Worm (Caenorhabditis elegans): ENCODE results near the gene F16G10.5.

Gene F16G10.5

DNA sequence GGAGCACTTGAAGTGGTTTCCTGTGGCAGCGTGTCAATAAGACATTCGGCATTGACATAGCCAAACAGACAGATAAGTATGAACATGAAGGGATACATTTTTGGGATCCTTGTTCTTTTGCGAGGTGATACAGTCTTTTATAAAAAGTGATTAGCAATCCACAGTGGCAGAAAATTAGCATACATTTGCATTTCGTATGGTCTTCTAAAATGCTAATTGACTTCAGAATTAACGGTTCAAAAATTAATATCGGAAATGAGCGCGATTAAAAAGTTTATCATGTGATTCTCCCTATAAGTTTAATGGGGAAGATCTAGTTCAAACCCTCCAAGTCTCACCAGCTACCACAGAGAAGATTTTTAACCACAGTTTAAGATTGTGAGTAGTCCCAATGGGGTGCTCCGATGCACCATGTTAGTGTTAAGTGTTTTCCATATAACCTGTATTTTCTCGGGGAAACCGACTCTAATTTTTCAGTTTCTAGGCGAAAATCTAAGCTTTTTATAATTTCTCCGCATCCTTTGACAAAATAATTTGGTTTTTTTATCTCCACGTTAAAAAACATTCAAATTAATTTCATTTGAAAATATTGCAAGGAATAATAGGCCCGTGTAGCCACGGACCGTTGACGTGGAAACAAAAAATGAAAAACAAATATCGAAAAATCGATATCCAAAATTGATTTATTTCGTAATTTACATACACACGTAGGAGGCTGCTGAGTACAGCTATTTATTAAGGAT is at the start of gene F16G10.5, which contains the start of gene F43C11.12:
F16G10.5 (plus strand) TSS at position 693 of the 743 bp plus-strand sequence.
F43C11.12 (minus strand) TSS at position 101 of the 743 bp plus-strand sequence.
- TF ChIP-seq ztf-11 (tag; optimal IDR thresholded peaks at IDR 0.05) (no peak), nhr-12 (tag; optimal IDR thresholded peaks at IDR 0.05) (no peak)

DNA sequence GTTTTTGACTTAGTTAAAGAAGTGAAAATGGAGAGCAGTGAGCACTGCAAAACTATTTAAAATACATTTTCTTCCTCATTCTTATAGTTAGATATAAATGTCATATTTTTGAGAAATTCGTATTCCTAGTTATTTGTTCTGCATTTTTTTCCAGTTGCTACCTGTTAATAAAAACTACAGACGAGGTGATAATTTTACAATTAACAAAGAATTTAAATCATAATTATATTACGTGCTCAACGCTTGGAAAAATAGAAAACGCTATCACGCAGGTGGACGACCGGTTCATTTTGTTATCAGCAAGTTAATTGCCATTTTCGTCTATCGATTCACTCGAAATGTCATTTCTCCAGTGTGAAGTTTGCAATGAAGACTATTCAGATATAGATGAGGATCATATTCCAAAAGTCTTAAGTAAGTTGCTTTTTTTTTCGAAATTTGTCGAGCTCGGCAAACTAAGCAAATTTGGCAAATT is 49.2 kb upstream of the F16G10.5 start, which contains the start of the genes ZK1240.5 and ZK1240.9:
ZK1240.5 (minus strand) TSS at position 51 of the 475 bp plus-strand sequence.
ZK1240.9 (plus strand) TSS at position 307 of the 475 bp plus-strand sequence.
- TF ChIP-seq mdl-1 (tag; optimal IDR thresholded peaks at IDR 0.05) (no peak), elt-2 (tag; optimal IDR thresholded peaks at IDR 0.05) (peak; percentile 74)

DNA sequence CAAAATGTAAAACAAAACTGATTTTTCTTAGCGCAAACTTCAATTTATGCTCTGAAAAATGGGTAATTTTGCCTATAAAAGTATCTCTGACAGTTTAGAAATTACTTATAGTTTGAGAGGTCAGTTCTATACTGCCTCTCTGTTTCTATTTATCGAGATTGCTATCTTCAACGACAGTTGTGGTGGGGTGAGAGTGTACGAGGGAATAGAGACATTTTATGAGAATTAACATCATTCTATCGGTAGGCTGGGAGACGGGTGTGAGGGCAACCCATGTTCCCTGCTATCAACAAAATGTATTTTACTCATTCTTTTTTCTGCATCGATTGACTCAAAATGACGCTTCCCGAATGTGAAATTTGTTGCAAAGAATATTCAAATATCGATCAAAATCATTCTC is 47.0 kb upstream of the F16G10.5 start, which contains the start of gene ZK1240.3:
ZK1240.3 (plus strand) TSS at position 238 of the 400 bp plus-strand sequence.
- TF ChIP-seq hmg-11 (tag; optimal IDR thresholded peaks at IDR 0.05) (no peak), pqm-1 (tag; optimal IDR thresholded peaks at IDR 0.05) (peak; percentile 59), elt-2 (tag; optimal IDR thresholded peaks at IDR 0.05) (peak; percentile 82), daf-12 (tag; optimal IDR thresholded peaks at IDR 0.05) (no peak)

DNA sequence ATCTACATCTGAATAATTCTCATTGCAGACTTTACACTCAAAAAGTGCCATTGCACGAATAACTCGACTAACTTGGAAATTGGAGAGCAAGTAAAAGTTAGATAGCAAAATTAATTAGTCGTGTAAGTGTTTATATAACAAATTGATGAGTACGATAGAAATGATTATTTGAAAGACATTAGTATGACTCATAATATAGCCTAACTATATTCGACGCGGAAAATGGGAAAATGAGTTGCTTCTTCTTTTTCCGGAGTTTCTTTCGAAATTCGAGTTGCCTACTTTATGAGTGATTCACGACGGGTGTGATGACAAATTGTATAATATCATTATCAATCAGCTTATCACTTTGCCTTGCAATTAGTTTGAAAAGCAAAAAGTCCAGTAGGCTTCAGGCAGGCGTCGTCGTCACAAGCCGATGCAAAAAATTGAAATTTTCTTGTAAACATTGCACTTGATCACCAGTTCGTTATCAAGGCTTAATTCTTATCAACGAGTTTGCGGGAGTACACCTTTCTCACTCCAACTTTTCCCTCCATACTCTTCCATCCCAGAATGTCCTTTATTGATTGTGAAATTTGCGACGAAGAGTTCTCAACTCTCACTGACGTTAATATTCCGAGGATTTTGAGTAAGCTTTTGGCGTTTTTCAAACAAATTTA is 44.1 kb upstream of the F16G10.5 start, which contains the start of the genes ZK1240.6 and ZK1240.2:
ZK1240.6 (minus strand) TSS at position 51 of the 662 bp plus-strand sequence.
ZK1240.2 (plus strand) TSS at position 520 of the 662 bp plus-strand sequence.
- TF ChIP-seq pha-4 (tag; optimal IDR thresholded peaks at IDR 0.05) (peak; percentile 24), pqm-1 (tag; optimal IDR thresholded peaks at IDR 0.05) (peak; percentile 46), skn-1 (tag; optimal IDR thresholded peaks at IDR 0.05) (no peak), ztf-11 (tag; optimal IDR thresholded peaks at IDR 0.05) (no peak), ceh-16 (tag; optimal IDR thresholded peaks at IDR 0.05) (no peak), elt-2 (tag; optimal IDR thresholded peaks at IDR 0.05) (peak; percentile 93), nhr-23 (tag; optimal IDR thresholded peaks at IDR 0.05) (no peak), mdl-1 (tag; optimal IDR thresholded peaks at IDR 0.05) (no peak), fos-1 (tag; optimal IDR thresholded peaks at IDR 0.05) (no peak), daf-12 (tag; optimal IDR thresholded peaks at IDR 0.05) (no peak), nhr-77 (tag; optimal IDR thresholded peaks at IDR 0.05) (no peak), lin-39 (tag; optimal IDR thresholded peaks at IDR 0.05) (no peak), jun-1 (tag; optimal IDR thresholded peaks at IDR 0.05) (peak; percentile 50), elt-3 (tag; optimal IDR thresholded peaks at IDR 0.05) (no peak), ZK546.5 (tag; optimal IDR thresholded peaks at IDR 0.05) (no peak), hmg-11 (tag; optimal IDR thresholded peaks at IDR 0.05) (no peak)

DNA sequence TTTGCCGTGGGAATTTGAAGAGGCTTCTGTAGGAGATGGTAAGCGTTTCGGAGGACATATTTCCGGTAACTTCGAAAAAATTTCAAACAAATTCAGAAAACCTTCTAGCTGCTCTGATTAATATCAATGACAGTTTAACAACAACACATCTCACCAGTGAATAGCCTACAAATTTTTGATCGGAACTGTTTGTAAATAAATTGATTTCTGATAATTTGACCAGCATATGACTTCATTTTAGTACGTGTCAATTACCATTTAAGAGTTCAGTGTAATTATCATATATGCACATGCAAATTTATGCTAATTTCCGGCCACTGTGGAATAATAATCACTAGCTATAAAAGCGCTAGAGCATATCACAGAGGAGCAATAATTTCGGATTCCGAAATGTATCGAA is 42.2 kb upstream of the F16G10.5 start, which contains the start of gene ZK1240.11:
ZK1240.11 (plus strand) TSS at position 301 of the 400 bp plus-strand sequence.
- TF ChIP-seq mdl-1 (tag; optimal IDR thresholded peaks at IDR 0.05) (no peak), fkh-2 (tag; optimal IDR thresholded peaks at IDR 0.05) (no peak), fos-1 (tag; optimal IDR thresholded peaks at IDR 0.05) (no peak), ztf-4 (tag; optimal IDR thresholded peaks at IDR 0.05) (no peak)

DNA sequence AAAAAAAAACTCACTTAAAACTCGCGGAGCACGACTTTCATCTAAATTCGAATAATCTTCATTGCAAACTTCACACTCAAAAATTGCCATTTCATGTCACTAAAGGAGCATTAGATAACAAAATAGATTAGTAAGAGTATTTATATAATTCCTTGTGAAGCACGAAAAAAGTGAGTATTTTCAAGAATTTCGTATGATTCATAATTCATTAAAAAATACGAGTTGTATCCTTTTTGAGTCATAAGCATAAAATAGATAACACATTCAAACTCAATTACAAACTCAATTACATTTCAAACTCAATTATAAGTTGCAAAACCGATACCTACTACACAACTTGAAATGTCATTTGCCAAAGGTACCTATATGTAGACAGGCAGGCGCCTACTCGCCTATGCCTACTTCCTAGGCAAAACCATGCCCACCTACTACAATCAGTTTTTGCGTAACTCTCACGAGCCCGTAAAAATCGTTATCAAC is 38.1 kb upstream of the F16G10.5 start, which contains the start of the genes ZK1240.8 and ZK1240.1:
ZK1240.8 (minus strand) TSS at position 101 of the 480 bp plus-strand sequence.
ZK1240.1 (plus strand) TSS at position 430 of the 480 bp plus-strand sequence.
- TF ChIP-seq elt-2 (tag; optimal IDR thresholded peaks at IDR 0.05) (no peak), elt-3 (tag; optimal IDR thresholded peaks at IDR 0.05) (no peak), unc-39 (tag; optimal IDR thresholded peaks at IDR 0.05) (no peak), egl-27 (tag; optimal IDR thresholded peaks at IDR 0.05) (no peak), ceh-9 (tag; optimal IDR thresholded peaks at IDR 0.05) (no peak)

DNA sequence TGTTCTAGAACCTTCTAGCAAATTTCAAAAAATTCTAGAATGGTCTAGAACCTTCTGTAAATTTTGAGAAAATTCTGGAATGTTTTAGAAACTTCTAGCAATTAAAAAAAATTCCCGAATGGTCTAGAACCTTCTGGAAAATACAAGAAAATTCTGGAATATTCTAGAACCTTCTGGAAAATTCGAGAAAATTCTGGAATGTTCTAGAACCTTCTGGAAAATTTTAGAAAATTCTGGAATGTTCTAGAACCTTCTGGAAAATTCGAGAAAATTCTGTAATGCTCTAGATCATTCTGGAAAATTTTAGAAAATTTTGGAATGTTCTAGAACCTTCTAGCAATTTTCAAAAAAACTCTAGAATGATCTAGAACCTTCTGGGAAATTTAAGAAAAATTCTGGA is 36.7 kb upstream of the F16G10.5 start:
- no peak for TF ChIP-seq pqm-1 (tag; optimal IDR thresholded peaks at IDR 0.05)
- TF ChIP-seq nhr-12 (tag; optimal IDR thresholded peaks at IDR 0.05), result no peak
- no peak for TF ChIP-seq elt-2 (tag; optimal IDR thresholded peaks at IDR 0.05)
- TF ChIP-seq lin-39 (tag; optimal IDR thresholded peaks at IDR 0.05), result no peak
- no peak for TF ChIP-seq egl-27 (tag; optimal IDR thresholded peaks at IDR 0.05)
- no peak for TF ChIP-seq R02D3.7 (tag; optimal IDR thresholded peaks at IDR 0.05)
- TF ChIP-seq ceh-16 (tag; optimal IDR thresholded peaks at IDR 0.05), result no peak
- TF ChIP-seq unc-62 (GFP tag; optimal IDR thresholded peaks at IDR 0.05), result no peak
- no peak for TF ChIP-seq unc-39 (tag; optimal IDR thresholded peaks at IDR 0.05)
- TF ChIP-seq aly-2 (tag; optimal IDR thresholded peaks at IDR 0.05), result no peak
- TF ChIP-seq nhr-67 (tag; optimal IDR thresholded peaks at IDR 0.05), result no peak
- TF ChIP-seq ceh-82 (tag; optimal IDR thresholded peaks at IDR 0.05), result no peak
- TF ChIP-seq egl-5 (tag; optimal IDR thresholded peaks at IDR 0.05), result no peak
- TF ChIP-seq nhr-77 (tag; optimal IDR thresholded peaks at IDR 0.05), result no peak
- TF ChIP-seq nhr-43 (tag; optimal IDR thresholded peaks at IDR 0.05; ENCODE audit: poor library complexity, severe bottlenecking), result no peak
- no peak for TF ChIP-seq nhr-237 (tag; optimal IDR thresholded peaks at IDR 0.05)
- no peak for TF ChIP-seq jun-1 (tag; optimal IDR thresholded peaks at IDR 0.05)

Data from whole organism, L3 larva.